Fruit fly (Drosophila melanogaster) whole organism, embryonic: Measurements from ENCODE around the gene Dap160.

Source experiments
- Atf3 ChIP-seq: fragments of 200-800 bp; sonication (Bioruptor generic); optimal IDR thresholded peaks from 3 replicates; lab custom pipeline; 2016; ENCODE audit warnings: missing biosample characterization, missing genetic modification characterization
- CG10147 ChIP-seq: fragments of 200-800 bp; sonication (Bioruptor generic); optimal IDR thresholded peaks from 2 replicates; lab custom pipeline; 2019; ENCODE audit warnings: missing biosample characterization, mild to moderate bottlenecking, missing genetic modification characterization, moderate library complexity
- CG10209 ChIP-seq: fragments of 200-800 bp; sonication (Bioruptor generic); optimal IDR thresholded peaks from 3 replicates; lab custom pipeline; 2017; ENCODE audit warnings: missing biosample characterization, mild to moderate bottlenecking, missing genetic modification characterization, missing genetic modification reagents
- CG10321 ChIP-seq: fragments of 200-800 bp; sonication (Bioruptor generic); IDR thresholded peaks from 2 replicates; pipeline ENCODE4 v1.3.6; 2022; ENCODE audit warnings: missing biosample characterization, missing genetic modification characterization
- CG11723 ChIP-seq: fragments of 200-800 bp; sonication (Bioruptor generic); optimal IDR thresholded peaks from 2 replicates; lab custom pipeline; 2017; ENCODE audit warnings: missing biosample characterization, mild to moderate bottlenecking, missing genetic modification characterization
- CG12236 ChIP-seq: fragments of 200-800 bp; sonication (Bioruptor generic); optimal IDR thresholded peaks from 2 replicates; lab custom pipeline; 2016; ENCODE audit warnings: missing biosample characterization, missing genetic modification characterization
- CG1233 ChIP-seq: fragments of 200-800 bp; sonication (Bioruptor generic); optimal IDR thresholded peaks from 4 replicates; lab custom pipeline; 2018; ENCODE audit warnings: missing biosample characterization, mild to moderate bottlenecking, missing genetic modification characterization
- CG12769 ChIP-seq: fragments of 200-800 bp; sonication (Bioruptor generic); optimal IDR thresholded peaks from 2 replicates; lab custom pipeline; 2019; ENCODE audit warnings: missing biosample characterization, mild to moderate bottlenecking, missing genetic modification characterization, moderate library complexity
- CG15269 ChIP-seq: fragments of 200-800 bp; sonication (Bioruptor generic); optimal IDR thresholded peaks from 2 replicates; lab custom pipeline; 2018; ENCODE audit warnings: missing biosample characterization, mild to moderate bottlenecking, missing genetic modification characterization, moderate library complexity
- CG1603 ChIP-seq: fragments of 200-800 bp; sonication (Bioruptor generic); optimal IDR thresholded peaks from 2 replicates; lab custom pipeline; 2019; ENCODE audit warnings: missing biosample characterization, mild to moderate bottlenecking, missing genetic modification characterization, moderate library complexity
- CG16813 ChIP-seq: fragments of 200-800 bp; sonication (Bioruptor generic); IDR thresholded peaks from 3 replicates; pipeline ENCODE4 v1.3.6; 2022; ENCODE audit warnings: missing biosample characterization, missing genetic modification characterization; ENCODE audit not compliant: partially characterized antibody
- CG17361 ChIP-seq: fragments of 200-800 bp; sonication (Bioruptor generic); IDR thresholded peaks from 3 replicates; pipeline ENCODE4 v1.3.6; 2022; ENCODE audit warnings: missing biosample characterization, missing genetic modification characterization
- CG18599 ChIP-seq: fragments of 200-800 bp; sonication (Bioruptor generic); optimal IDR thresholded peaks from 3 replicates; lab custom pipeline; 2017; ENCODE audit warnings: missing biosample characterization, missing genetic modification characterization, mild to moderate bottlenecking, moderate library complexity, missing genetic modification reagents
- CG3065 ChIP-seq: fragments of 200-800 bp; sonication (Bioruptor generic); optimal IDR thresholded peaks from 2 replicates; lab custom pipeline; 2016; ENCODE audit warnings: missing biosample characterization, missing genetic modification characterization
- CG31224 ChIP-seq: fragments of 200-800 bp; sonication (Bioruptor generic); IDR thresholded peaks from 2 replicates; pipeline ENCODE4 v1.3.6; 2022; ENCODE audit warnings: missing biosample characterization, missing genetic modification characterization
- CG34224 ChIP-seq: fragments of 200-800 bp; sonication (Bioruptor generic); IDR thresholded peaks from 3 replicates; pipeline ENCODE4 v1.3.6; 2022; ENCODE audit warnings: missing biosample characterization, missing genetic modification characterization; ENCODE audit not compliant: partially characterized antibody
- CG6791 ChIP-seq: fragments of 200-800 bp; sonication (Bioruptor generic); IDR thresholded peaks from 3 replicates; pipeline ENCODE4 v1.3.6; 2022; ENCODE audit warnings: missing biosample characterization, missing genetic modification characterization; ENCODE audit not compliant: partially characterized antibody
- CG7745 ChIP-seq: fragments of 200-800 bp; sonication (Bioruptor generic); optimal IDR thresholded peaks from 2 replicates; lab custom pipeline; 2018; ENCODE audit warnings: missing biosample characterization, mild to moderate bottlenecking, missing genetic modification characterization, moderate library complexity
- CG7839 ChIP-seq: fragments of 200-800 bp; sonication (Bioruptor generic); optimal IDR thresholded peaks from 3 replicates; lab custom pipeline; 2018; ENCODE audit warnings: missing biosample characterization, mild to moderate bottlenecking, missing genetic modification characterization, moderate library complexity
- CG9817 ChIP-seq: fragments of 200-800 bp; sonication (Bioruptor generic); optimal IDR thresholded peaks from 2 replicates; lab custom pipeline; 2018; ENCODE audit warnings: missing biosample characterization, mild to moderate bottlenecking, missing genetic modification characterization, moderate library complexity
- Dll ChIP-seq: fragments of 200-800 bp; sonication (Bioruptor generic); IDR thresholded peaks from 4 replicates; pipeline ENCODE4 v1.3.6; 2022; ENCODE audit warnings: missing biosample characterization, missing genetic modification characterization; ENCODE audit not compliant: partially characterized antibody
- Fer2 ChIP-seq: fragments of 200-800 bp; sonication (Bioruptor generic); optimal IDR thresholded peaks from 2 replicates; lab custom pipeline; 2018; ENCODE audit warnings: missing biosample characterization, mild to moderate bottlenecking, missing genetic modification characterization, moderate library complexity
- HHEX ChIP-seq: fragments of 200-800 bp; sonication (Bioruptor generic); optimal IDR thresholded peaks from 3 replicates; lab custom pipeline; 2017; ENCODE audit warnings: missing biosample characterization, mild to moderate bottlenecking, missing genetic modification characterization, missing genetic modification reagents
- MBD-R2 ChIP-seq: fragments of 200-800 bp; sonication (Bioruptor generic); IDR thresholded peaks from 2 replicates; pipeline ENCODE4 v1.3.6; 2022; ENCODE audit warnings: missing biosample characterization, missing genetic modification characterization
- Myb ChIP-seq: fragments of 200-800 bp; sonication (Bioruptor generic); optimal IDR thresholded peaks from 2 replicates; lab custom pipeline; 2016; ENCODE audit warnings: missing biosample characterization, missing genetic modification characterization
- NK7.1 ChIP-seq: fragments of 200-800 bp; sonication (Bioruptor generic); optimal IDR thresholded peaks from 3 replicates; lab custom pipeline; 2016; ENCODE audit warnings: missing biosample characterization, missing genetic modification characterization
- Nf-YA ChIP-seq: fragments of 200-800 bp; sonication (Bioruptor generic); IDR thresholded peaks from 2 replicates; pipeline ENCODE4 v1.3.6; 2022; ENCODE audit warnings: missing biosample characterization, missing genetic modification characterization
- Sox102F ChIP-seq: fragments of 200-800 bp; sonication (Bioruptor generic); optimal IDR thresholded peaks from 2 replicates; lab custom pipeline; 2018; ENCODE audit warnings: missing biosample characterization, mild to moderate bottlenecking, missing genetic modification characterization, moderate library complexity
- Sry-β ChIP-seq: fragments of 200-800 bp; sonication (Bioruptor generic); optimal IDR thresholded peaks from 2 replicates; lab custom pipeline; 2018; ENCODE audit warnings: missing biosample characterization, mild to moderate bottlenecking, missing genetic modification characterization, moderate library complexity
- Xbp1 ChIP-seq: fragments of 200-800 bp; sonication (Bioruptor generic); optimal IDR thresholded peaks from 3 replicates; lab custom pipeline; 2016; ENCODE audit warnings: missing biosample characterization, mild to moderate bottlenecking, missing genetic modification characterization
- ap ChIP-seq: fragments of 200-800 bp; sonication (Bioruptor generic); IDR thresholded peaks from 2 replicates; pipeline ENCODE4 v1.3.6; 2022; ENCODE audit warnings: missing biosample characterization, missing genetic modification characterization
- bcd ChIP-seq: fragments of 200-800 bp; sonication (Bioruptor generic); optimal IDR thresholded peaks from 2 replicates; lab custom pipeline; 2017; ENCODE audit warnings: missing biosample characterization, mild to moderate bottlenecking, missing genetic modification characterization
- disco-r ChIP-seq: fragments of 200-800 bp; sonication (Bioruptor generic); optimal IDR thresholded peaks from 2 replicates; lab custom pipeline; 2016; ENCODE audit warnings: missing biosample characterization, missing genetic modification characterization
- dm ChIP-seq: fragments of 200-800 bp; sonication (Bioruptor generic); optimal IDR thresholded peaks from 3 replicates; lab custom pipeline; 2016; ENCODE audit warnings: missing biosample characterization, missing genetic modification characterization
- esg ChIP-seq: fragments of 200-800 bp; sonication (Bioruptor generic); conservative IDR thresholded peaks from 2 replicates; pipeline ENCODE4 v1.3.6; 2022; ENCODE audit warnings: missing biosample characterization, missing genetic modification characterization
- gcm ChIP-seq: fragments of 200-800 bp; sonication (Bioruptor generic); optimal IDR thresholded peaks from 2 replicates; lab custom pipeline; 2019; ENCODE audit warnings: missing biosample characterization, mild to moderate bottlenecking, missing genetic modification characterization, moderate library complexity
- h ChIP-seq: fragments of >200 bp; optimal IDR thresholded peaks from 2 replicates; lab custom pipeline; 2017
- hkb ChIP-seq, 2 experiments: fragments of 200-800 bp in 1 of 2; fragments of >200 bp in 1 of 2; sonication (Bioruptor generic) in 1 of 2; IDR thresholded peaks in 1 of 2; optimal IDR thresholded peaks in 1 of 2; 2 replicates each; pipeline versions ENCODE4 v1.3.6 to Lab custom; 2017 to 2022; ENCODE audit warnings: missing biosample characterization in 1 of 2, missing genetic modification characterization in 1 of 2
- hth ChIP-seq: fragments of >200 bp; optimal IDR thresholded peaks from 2 replicates; lab custom pipeline; 2017; ENCODE audit warnings: inconsistent platforms
- ind ChIP-seq: fragments of 200-800 bp; sonication (Bioruptor generic); optimal IDR thresholded peaks from 3 replicates; lab custom pipeline; 2016; ENCODE audit warnings: missing biosample characterization, missing genetic modification characterization
- kah ChIP-seq: fragments of 200-800 bp; sonication (Bioruptor generic); optimal IDR thresholded peaks from 2 replicates; lab custom pipeline; 2018; ENCODE audit warnings: missing biosample characterization, mild to moderate bottlenecking, missing genetic modification characterization
- maf-S ChIP-seq: fragments of 200-800 bp; sonication (Bioruptor generic); optimal IDR thresholded peaks from 2 replicates; lab custom pipeline; 2016; ENCODE audit warnings: missing biosample characterization, missing genetic modification characterization
- mld ChIP-seq: fragments of 200-800 bp; sonication (Bioruptor generic); IDR thresholded peaks from 3 replicates; pipeline ENCODE4 v1.3.6; 2022; ENCODE audit warnings: missing biosample characterization, missing genetic modification characterization; ENCODE audit not compliant: partially characterized antibody
- pum ChIP-seq: fragments of 200-800 bp; sonication (Bioruptor generic); optimal IDR thresholded peaks from 2 replicates; lab custom pipeline; 2016; ENCODE audit warnings: missing biosample characterization, missing genetic modification characterization
- sens-2 ChIP-seq: fragments of 200-800 bp; sonication (Bioruptor generic); IDR thresholded peaks from 2 replicates; pipeline ENCODE4 v1.3.6; 2022; ENCODE audit warnings: missing biosample characterization, missing genetic modification characterization
- sim ChIP-seq: fragments of 200-800 bp; sonication (Bioruptor generic); IDR thresholded peaks from 2 replicates; pipeline ENCODE4 v1.3.6; 2022; ENCODE audit warnings: missing biosample characterization, missing genetic modification characterization
- sqz ChIP-seq: fragments of 200-800 bp; sonication (Bioruptor generic); optimal IDR thresholded peaks from 3 replicates; lab custom pipeline; 2018; ENCODE audit warnings: missing biosample characterization, mild to moderate bottlenecking, missing genetic modification characterization
- ssp ChIP-seq: fragments of 200-800 bp; sonication (Bioruptor generic); IDR thresholded peaks from 2 replicates; pipeline ENCODE4 v1.3.6; 2022; ENCODE audit warnings: missing biosample characterization, missing genetic modification characterization
- stc ChIP-seq: fragments of 200-800 bp; sonication (Bioruptor generic); IDR thresholded peaks from 2 replicates; pipeline ENCODE4 v1.3.6; 2022; ENCODE audit warnings: missing biosample characterization, missing genetic modification characterization
- zen ChIP-seq: fragments of 200-800 bp; sonication (Bioruptor generic); optimal IDR thresholded peaks from 3 replicates; lab custom pipeline; 2018; ENCODE audit warnings: missing biosample characterization, mild to moderate bottlenecking, missing genetic modification characterization, moderate library complexity

The Dap160 gene

DNA sequence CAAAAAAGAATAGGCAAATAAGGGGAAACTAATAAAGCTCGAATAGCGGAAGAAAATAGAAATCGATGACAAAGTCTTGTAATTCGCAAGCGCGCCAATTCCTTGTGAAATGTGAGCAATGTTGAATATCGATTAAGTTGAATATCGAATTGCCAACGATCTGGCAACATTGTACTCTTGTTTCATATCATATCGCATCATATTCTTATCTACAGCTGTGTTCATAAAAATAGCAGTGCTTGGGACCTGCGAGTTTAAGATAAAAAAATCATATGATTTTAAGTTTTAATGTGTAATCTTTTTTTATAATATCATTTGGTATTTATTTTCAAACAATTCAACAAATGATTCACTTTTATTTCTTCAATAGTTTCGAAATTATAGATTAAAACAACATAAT is 6.9 kb upstream of the Dap160 start (continued):
- TF ChIP-seq CG1603, result peak; percentile 63
- no peak for TF ChIP-seq mld
- TF ChIP-seq esg, result no peak
- TF ChIP-seq ind (GFP tag; lab: Kevin White, UChicago), result peak; percentile 33
- TF ChIP-seq sqz (GFP tag; lab: Kevin White, UChicago), result no peak
- no peak for TF ChIP-seq bcd (GFP tag; lab: Kevin White, UChicago)
- TF ChIP-seq CG12236, result no peak
- TF ChIP-seq HHEX (GFP tag; lab: Kevin White, UChicago), result peak; percentile 53
- TF ChIP-seq dm, result peak; percentile 16
- TF ChIP-seq MBD-R2 (GFP tag; lab: Robert Waterston, UW), result peak; percentile 62
- TF ChIP-seq CG7745 (tag; lab: Kevin White, UChicago), result no peak
- TF ChIP-seq Nf-YA (GFP tag; lab: Robert Waterston, UW), result no peak; the same call in 1 of the 2 replicates
- TF ChIP-seq CG17361 (GFP tag; lab: Robert Waterston, UW), result peak; percentile 70
- TF ChIP-seq ap (GFP tag; lab: Robert Waterston, UW), result peak; percentile 13; the same call in 1 of the 2 replicates
- TF ChIP-seq Dll (GFP tag; lab: Robert Waterston, UW), result peak; percentile 75
- TF ChIP-seq CG6791 (GFP tag; lab: Robert Waterston, UW), result peak; percentile 72
- TF ChIP-seq CG12769 (tag; lab: Kevin White, UChicago), result peak; percentile 19
- no peak for TF ChIP-seq maf-S (GFP tag; lab: Kevin White, UChicago)
- no peak for TF ChIP-seq kah (GFP tag; lab: Kevin White, UChicago)
- TF ChIP-seq zen, result peak; percentile 3
- no peak for TF ChIP-seq Myb
- TF ChIP-seq ssp (GFP tag; lab: Robert Waterston, UW), result peak; percentile 53
- no peak for TF ChIP-seq Fer2 (tag; lab: Kevin White, UChicago)
- TF ChIP-seq CG11723 (GFP tag; lab: Kevin White, UChicago), result no peak
- TF ChIP-seq CG31224 (GFP tag; lab: Robert Waterston, UW), result no peak
- peak; percentile 27 for TF ChIP-seq CG1233 (GFP tag; lab: Kevin White, UChicago)
- TF ChIP-seq pum, result peak; percentile 12
- TF ChIP-seq CG34224, result peak; percentile 80
- TF ChIP-seq stc (GFP tag; lab: Robert Waterston, UW), result peak; percentile 54; the same call in 1 of the 2 replicates
- no peak for TF ChIP-seq Sox102F
- TF ChIP-seq CG9817 (tag; lab: Kevin White, UChicago), result no peak
- TF ChIP-seq CG7839 (tag; lab: Kevin White, UChicago), result peak; percentile 75
- peak; percentile 25 for TF ChIP-seq CG10209 (GFP tag; lab: Kevin White, UChicago)
- no peak for TF ChIP-seq Atf3 (GFP tag; lab: Kevin White, UChicago)
- TF ChIP-seq disco-r (GFP tag; lab: Kevin White, UChicago), result no peak
- no peak for TF ChIP-seq gcm (GFP tag; lab: Kevin White, UChicago)
- TF ChIP-seq h, result no peak
- TF ChIP-seq sens-2, result 0 out of 2 replicates have a peak, but pooled peaks have one; percentile 10
- no peak for TF ChIP-seq hkb (optimal IDR thresholded peaks at IDR 0.05; lab: Kevin White, UChicago)
- peak; percentile 81 for TF ChIP-seq hkb (GFP tag; IDR thresholded peaks at IDR 0.05; lab: Robert Waterston, UW)
- TF ChIP-seq hth (lab: Kevin White, UChicago), result no peak
- TF ChIP-seq Xbp1 (GFP tag; lab: Kevin White, UChicago), result peak; percentile 57
- peak; percentile 70 for TF ChIP-seq CG15269 (tag; lab: Kevin White, UChicago)
- peak; percentile 57 for TF ChIP-seq CG10147 (GFP tag; lab: Kevin White, UChicago)
- TF ChIP-seq CG10321 (GFP tag; lab: Robert Waterston, UW), result no peak
- no peak for TF ChIP-seq Sry-β (GFP tag; lab: Kevin White, UChicago)
- TF ChIP-seq sim (GFP tag; lab: Robert Waterston, UW), result peak; percentile 43; the same call in 1 of the 2 replicates
- no peak for TF ChIP-seq CG3065 (GFP tag; lab: Kevin White, UChicago)
- TF ChIP-seq CG16813 (GFP tag; lab: Robert Waterston, UW), result peak; percentile 45; the same call in 1 of the 3 replicates
- no peak for TF ChIP-seq CG18599 (GFP tag; lab: Kevin White, UChicago)
- TF ChIP-seq NK7.1 (GFP tag; lab: Kevin White, UChicago), result no peak
